Fruit fly (Drosophila melanogaster): ENCODE data around the gene CG11854.

- TF ChIP-seq Dip2 (GFP tag; IDR thresholded peaks at IDR 0.05) (no peak), pum (GFP tag; optimal IDR thresholded peaks at IDR 0.05) (no peak), CG1792 (GFP tag; optimal IDR thresholded peaks at IDR 0.05) (no peak), gsb-n (tag; optimal IDR thresholded peaks at IDR 0.05) (no peak), Oaz (GFP tag; IDR thresholded peaks at IDR 0.05) (no peak), CG3847 (GFP tag; IDR thresholded peaks at IDR 0.05) (no peak), grau (tag; optimal IDR thresholded peaks at IDR 0.05) (no peak)
Measured at dm6 chr3R:25199321-25199868, 42.4 kb upstream of the CG11854 start, which contains the start of gene CG13654.
